Worm (Caenorhabditis elegans) whole organism, L3 larva: ENCODE data around the gene T22H9.1.

Source experiments
- R02D3.7 ChIP-seq: fragments of 150-350 bp; optimal IDR thresholded peaks from 2 replicates; lab custom pipeline; 2014; ENCODE audit warnings: missing biosample characterization, missing genetic modification characterization
- aly-2 ChIP-seq: fragments of 150-350 bp; optimal IDR thresholded peaks from 2 replicates; lab custom pipeline; 2014; ENCODE audit warnings: missing biosample characterization, missing genetic modification characterization
- ceh-16 ChIP-seq: sonication (generic microtip); optimal IDR thresholded peaks from 2 replicates; lab custom pipeline; 2017; ENCODE audit warnings: missing biosample characterization, missing genetic modification characterization
- ceh-28 ChIP-seq: fragments of 150-350 bp; optimal IDR thresholded peaks from 2 replicates; lab custom pipeline; 2014; ENCODE audit warnings: missing biosample characterization, missing genetic modification reagents, missing genetic modification characterization
- ceh-82 ChIP-seq: fragments of 150-350 bp; optimal IDR thresholded peaks from 2 replicates; lab custom pipeline; 2014; ENCODE audit warnings: missing biosample characterization, missing genetic modification characterization
- ceh-9 ChIP-seq: sonication (generic microtip); optimal IDR thresholded peaks from 2 replicates; lab custom pipeline; 2018; ENCODE audit warnings: missing biosample characterization, missing genetic modification characterization
- daf-12 ChIP-seq: fragments of 150-350 bp; optimal IDR thresholded peaks from 2 replicates; lab custom pipeline; 2014; ENCODE audit warnings: missing biosample characterization, missing genetic modification reagents, missing genetic modification characterization
- egl-27 ChIP-seq: sonication (generic microtip); optimal IDR thresholded peaks from 4 replicates; lab custom pipeline; 2017; ENCODE audit warnings: missing biosample characterization, missing genetic modification reagents, missing genetic modification characterization
- egl-5 ChIP-seq: fragments of 150-350 bp; optimal IDR thresholded peaks from 2 replicates; lab custom pipeline; 2017; ENCODE audit warnings: missing biosample characterization, missing genetic modification reagents, missing genetic modification characterization, inconsistent platforms
- elt-1 ChIP-seq: fragments of 150-350 bp; optimal IDR thresholded peaks from 2 replicates; lab custom pipeline; 2014; ENCODE audit warnings: missing biosample characterization, missing genetic modification characterization
- elt-2 ChIP-seq: sonication (generic microtip); optimal IDR thresholded peaks from 2 replicates; lab custom pipeline; 2016; ENCODE audit warnings: missing genetic modification reagents, mild to moderate bottlenecking, missing genetic modification characterization, missing compliant biosample characterization
- elt-3 ChIP-seq, 3 experiments: fragments of 150-350 bp in 1 of 3; sonication (generic microtip) in 2 of 3; optimal IDR thresholded peaks; 2 replicates in 2 of 3; 4 replicates in 1 of 3; lab custom pipeline; 2014 to 2017; ENCODE audit warnings: missing biosample characterization in 3 of 3, missing genetic modification characterization in 3 of 3
- eor-1 ChIP-seq, 2 experiments: fragments of 150-350 bp; optimal IDR thresholded peaks; 2 replicates each; lab custom pipeline; 2014 to 2018; ENCODE audit warnings: missing biosample characterization in 2 of 2, missing genetic modification characterization in 2 of 2
- fkh-2 ChIP-seq: fragments of 150-350 bp; optimal IDR thresholded peaks from 2 replicates; lab custom pipeline; 2014; ENCODE audit warnings: missing biosample characterization, missing genetic modification reagents, missing genetic modification characterization
- jun-1 ChIP-seq: fragments of 150-350 bp; optimal IDR thresholded peaks from 2 replicates; lab custom pipeline; 2014; ENCODE audit warnings: missing biosample characterization, missing genetic modification reagents, missing genetic modification characterization
- lin-15B ChIP-seq: fragments of 150-350 bp; optimal IDR thresholded peaks from 2 replicates; lab custom pipeline; 2014; ENCODE audit warnings: missing biosample characterization, missing genetic modification characterization
- lsy-12 ChIP-seq: sonication (generic microtip); optimal IDR thresholded peaks from 2 replicates; lab custom pipeline; 2016; ENCODE audit warnings: mild to moderate bottlenecking, missing genetic modification characterization, missing compliant biosample characterization
- mdl-1 ChIP-seq: fragments of 150-350 bp; optimal IDR thresholded peaks from 2 replicates; lab custom pipeline; 2014; ENCODE audit warnings: missing biosample characterization, missing genetic modification characterization
- mml-1 ChIP-seq: fragments of 150-350 bp; sonication (generic microtip); optimal IDR thresholded peaks from 3 replicates; lab custom pipeline; 2014; ENCODE audit warnings: missing biosample characterization, missing genetic modification characterization
- nfya-1 ChIP-seq: sonication (generic microtip); optimal IDR thresholded peaks from 2 replicates; lab custom pipeline; 2017; ENCODE audit warnings: missing genetic modification characterization, mild to moderate bottlenecking, missing compliant biosample characterization, antibody characterized with exemption, moderate library complexity; ENCODE audit not compliant: insufficient read depth
- nhr-11 ChIP-seq: fragments of 150-350 bp; optimal IDR thresholded peaks from 2 replicates; lab custom pipeline; 2014; ENCODE audit warnings: missing biosample characterization, missing genetic modification characterization
- nhr-23 ChIP-seq: fragments of 150-350 bp; optimal IDR thresholded peaks from 2 replicates; lab custom pipeline; 2014; ENCODE audit warnings: missing biosample characterization, missing genetic modification reagents, missing genetic modification characterization
- nhr-237 ChIP-seq: fragments of 150-350 bp; optimal IDR thresholded peaks from 2 replicates; lab custom pipeline; 2014; ENCODE audit warnings: missing biosample characterization, missing genetic modification characterization
- nhr-25 ChIP-seq: sonication (generic microtip); optimal IDR thresholded peaks from 2 replicates; lab custom pipeline; 2017; ENCODE audit warnings: missing biosample characterization, missing genetic modification characterization
- nhr-43 ChIP-seq: sonication (generic microtip); optimal IDR thresholded peaks from 2 replicates; lab custom pipeline; 2016; ENCODE audit warnings: mild to moderate bottlenecking, missing genetic modification characterization, missing compliant biosample characterization; ENCODE audit not compliant: poor library complexity, severe bottlenecking
- pha-4 ChIP-seq: fragments of 150-350 bp; optimal IDR thresholded peaks from 2 replicates; lab custom pipeline; 2014; ENCODE audit warnings: missing biosample characterization, missing genetic modification reagents, missing genetic modification characterization
- pqm-1 ChIP-seq: fragments of 150-350 bp; optimal IDR thresholded peaks from 2 replicates; lab custom pipeline; 2017; ENCODE audit warnings: missing biosample characterization, missing genetic modification characterization, inconsistent platforms
- sea-2 ChIP-seq: fragments of 150-350 bp; sonication (generic microtip); optimal IDR thresholded peaks from 4 replicates; lab custom pipeline; 2014; ENCODE audit warnings: missing biosample characterization, missing genetic modification reagents, missing genetic modification characterization
- skn-1 ChIP-seq: fragments of 150-350 bp; optimal IDR thresholded peaks from 2 replicates; lab custom pipeline; 2014; ENCODE audit warnings: missing biosample characterization, missing genetic modification characterization
- snpc-4 ChIP-seq: fragments of 150-350 bp; optimal IDR thresholded peaks from 2 replicates; lab custom pipeline; 2014; ENCODE audit warnings: missing biosample characterization, missing genetic modification characterization
- tbx-2 ChIP-seq: sonication (generic microtip); optimal IDR thresholded peaks from 2 replicates; lab custom pipeline; 2016; ENCODE audit warnings: mild to moderate bottlenecking, missing genetic modification characterization, missing compliant biosample characterization
- unc-39 ChIP-seq: sonication (generic microtip); optimal IDR thresholded peaks from 4 replicates; lab custom pipeline; 2017; ENCODE audit warnings: missing biosample characterization, missing genetic modification characterization
- unc-62 ChIP-seq: fragments of 150-350 bp; sonication (generic microtip); optimal IDR thresholded peaks from 4 replicates; lab custom pipeline; 2014; ENCODE audit warnings: missing biosample characterization, missing genetic modification reagents, missing genetic modification characterization
- zag-1 ChIP-seq: fragments of 150-350 bp; optimal IDR thresholded peaks from 2 replicates; lab custom pipeline; 2014; ENCODE audit warnings: missing biosample characterization, missing genetic modification characterization
- ztf-11 ChIP-seq: fragments of 150-350 bp; optimal IDR thresholded peaks from 2 replicates; lab custom pipeline; 2014; ENCODE audit warnings: missing biosample characterization, missing genetic modification characterization
- ztf-4 ChIP-seq: fragments of 150-350 bp; optimal IDR thresholded peaks from 2 replicates; lab custom pipeline; 2014; ENCODE audit warnings: missing biosample characterization, missing genetic modification characterization

The T22H9.1 gene

DNA sequence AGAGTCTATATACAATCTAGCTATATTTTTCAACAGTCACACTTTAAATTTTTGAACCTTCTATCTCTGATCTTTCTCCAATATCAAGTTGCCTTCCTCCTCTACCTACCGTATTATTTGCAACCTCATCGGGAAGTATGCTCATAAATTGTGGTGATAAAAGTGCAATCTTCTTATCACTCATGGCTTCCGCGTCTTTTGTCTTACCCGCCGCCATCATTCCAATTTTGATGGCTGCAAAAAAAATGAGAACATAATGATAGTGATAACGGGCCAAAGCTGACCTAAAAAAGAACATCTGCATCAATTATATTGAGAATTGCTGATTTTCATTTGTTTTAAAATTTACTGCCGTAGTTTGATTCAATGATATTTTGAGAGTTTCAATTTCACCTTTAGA, 17.2 kb downstream of the T22H9.1 start:
- no peak for TF ChIP-seq eor-1 (tag; optimal IDR thresholded peaks at IDR 0.05; lab: Kevin White, UChicago)
- no peak for TF ChIP-seq mdl-1 (tag; lab: Kevin White, UChicago)
- peak in 1 of 3 experiments; percentile 35 for TF ChIP-seq elt-3 (tag; optimal IDR thresholded peaks at IDR 0.05; lab: Kevin White, UChicago)
- peak; percentile 51 for TF ChIP-seq elt-2 (tag; lab: Kevin White, UChicago)

DNA sequence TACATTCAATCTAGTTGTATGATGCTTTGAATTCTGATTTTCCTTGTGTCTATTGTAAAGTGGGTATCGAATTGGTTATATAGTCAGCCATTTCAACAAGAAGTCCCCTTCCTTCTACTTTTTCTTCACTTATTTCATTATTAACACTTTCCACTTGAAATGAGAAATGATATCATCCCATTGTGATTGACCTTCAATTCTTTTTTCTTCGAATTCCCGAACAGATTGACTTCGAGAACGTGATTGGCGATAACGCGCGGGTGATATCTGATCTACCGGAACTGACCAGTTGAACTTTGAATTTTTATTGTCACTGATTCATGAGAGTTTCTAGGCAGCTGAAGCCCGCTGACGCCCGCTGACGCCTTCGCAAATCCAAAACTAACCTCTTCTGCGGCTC, 18.7 kb downstream of the T22H9.1 start:
- TF ChIP-seq egl-5 (tag; lab: Kevin White, UChicago) (no peak), nhr-23 (tag; lab: Kevin White, UChicago) (peak; percentile 40), nhr-43 (peak; percentile 29), nhr-25 (tag; lab: Kevin White, UChicago) (peak; percentile 25), eor-1 (tag; optimal IDR thresholded peaks at IDR 0.05; lab: Kevin White, UChicago) (no peak)

- TF ChIP-seq ceh-16 (tag; lab: Kevin White, UChicago) (no peak), lin-15B (no peak), unc-39 (tag; lab: Kevin White, UChicago) (no peak), pqm-1 (tag; lab: Kevin White, UChicago) (no peak), jun-1 (tag; lab: Kevin White, UChicago) (no peak), ztf-11 (tag; lab: Kevin White, UChicago) (no peak), ceh-82 (tag; lab: Kevin White, UChicago) (no peak), snpc-4 (tag; lab: Kevin White, UChicago) (no peak), daf-12 (tag; lab: Kevin White, UChicago) (no peak), skn-1 (tag; lab: Kevin White, UChicago) (no peak)
Measured at ce11 chrV:380186-380585, 20.6 kb downstream of the T22H9.1 start, which contains the start of gene mltn-8. Gene mltn-8 (minus strand): TSS chrV:380286.

DNA sequence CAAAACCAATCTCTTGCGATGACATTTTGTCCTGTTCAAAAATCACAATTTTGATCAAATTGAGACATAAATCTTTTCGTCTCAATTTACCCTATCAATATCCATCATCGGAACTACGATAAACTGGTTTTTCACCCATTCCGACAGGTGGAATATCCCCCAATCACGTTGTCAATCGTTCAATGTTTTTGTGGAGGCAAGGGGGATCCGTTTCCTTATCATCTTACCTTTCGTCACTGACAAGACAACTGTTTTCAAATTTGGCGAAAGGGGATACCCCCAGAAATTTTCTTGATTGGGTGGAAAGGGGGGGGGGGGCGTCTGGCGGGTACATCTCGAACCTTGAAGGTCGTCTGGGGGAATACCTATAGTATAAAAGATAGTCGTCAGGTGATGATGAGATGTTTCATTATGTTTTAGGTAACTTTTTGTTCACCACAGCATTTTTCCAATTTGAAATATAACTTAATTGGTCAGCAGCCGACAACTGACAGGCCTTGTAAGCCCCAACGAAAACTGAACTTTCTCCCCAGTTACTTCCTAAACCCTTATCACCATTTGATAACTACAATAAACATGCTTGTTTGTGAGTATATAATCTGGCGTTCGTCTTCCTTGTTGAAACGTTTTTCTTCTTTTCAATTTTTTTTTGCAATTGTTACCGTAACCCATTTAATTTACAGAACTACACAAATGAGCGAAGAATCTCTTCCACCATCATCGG, 21.8 kb downstream of the T22H9.1 start, which contains the start of gene ZK6.8:
TSS of gene ZK6.8 (plus strand) at position 682 of the 724 bp plus-strand sequence.
- TF ChIP-seq nhr-237 (tag; lab: Kevin White, UChicago) (no peak), nhr-11 (no peak), eor-1 (tag; optimal IDR thresholded peaks at IDR 0.05; lab: Kevin White, UChicago) (no peak), lsy-12 (tag; lab: Kevin White, UChicago) (peak; percentile 14), ceh-82 (tag; lab: Kevin White, UChicago) (no peak), pha-4 (tag; lab: Kevin White, UChicago) (no peak), elt-1 (tag; lab: Kevin White, UChicago) (no peak), egl-5 (tag; lab: Kevin White, UChicago) (no peak), elt-3 (tag; optimal IDR thresholded peaks at IDR 0.05; lab: Kevin White, UChicago) (peak; percentile 64 to 72 (median 69)), zag-1 (tag; lab: Kevin White, UChicago) (no peak), egl-27 (tag; lab: Kevin White, UChicago) (peak; percentile 58), unc-39 (tag; lab: Kevin White, UChicago) (no peak), ztf-11 (tag; lab: Kevin White, UChicago) (no peak), daf-12 (tag; lab: Kevin White, UChicago) (no peak), nfya-1 (tag; lab: Kevin White, UChicago) (no peak), sea-2 (GFP tag; lab: Kevin White, UChicago) (no peak), nhr-25 (tag; lab: Kevin White, UChicago) (peak; percentile 92), ceh-28 (tag; lab: Kevin White, UChicago) (peak; percentile 27), fkh-2 (tag; lab: Kevin White, UChicago) (no peak), elt-2 (tag; lab: Kevin White, UChicago) (peak; percentile 26), lin-15B (no peak), mml-1 (no peak), nhr-23 (tag; lab: Kevin White, UChicago) (peak; percentile 93), ceh-9 (tag; lab: Kevin White, UChicago) (no peak), R02D3.7 (tag; lab: Kevin White, UChicago) (peak; percentile 0), aly-2 (tag; lab: Kevin White, UChicago) (no peak), tbx-2 (tag; lab: Kevin White, UChicago) (peak; percentile 10), snpc-4 (tag; lab: Kevin White, UChicago) (peak; percentile 31), nhr-43 (peak; percentile 97), unc-62 (GFP tag; lab: Kevin White, UChicago) (peak; percentile 27), ztf-4 (tag; lab: Kevin White, UChicago) (no peak), pqm-1 (tag; lab: Kevin White, UChicago) (no peak), skn-1 (tag; lab: Kevin White, UChicago) (no peak), mdl-1 (tag; lab: Kevin White, UChicago) (no peak)
